Fruit fly (Drosophila melanogaster): ENCODE data around the gene CG12071.

CG12071 gene

DNA sequence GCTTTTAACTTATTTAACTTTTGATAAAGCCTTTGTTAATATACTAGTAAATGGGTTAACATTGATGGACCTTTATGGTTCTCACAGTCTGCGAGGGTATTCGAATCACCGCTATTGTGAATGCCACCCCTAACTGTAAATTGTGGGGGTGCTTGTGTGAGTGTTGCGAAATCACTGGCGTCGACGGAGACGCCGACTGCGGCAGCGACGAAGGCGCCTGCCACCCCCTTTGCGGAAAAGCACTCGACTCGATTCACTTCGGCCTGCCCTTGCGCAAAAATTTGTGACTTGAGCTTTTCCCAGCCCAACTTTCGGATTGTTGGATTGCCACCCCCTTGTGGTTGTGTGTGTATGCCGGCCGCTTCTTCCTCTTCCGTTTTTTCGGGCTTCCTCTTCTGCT is 803 bp downstream of the CG12071 start (continued):
- no peak for TF ChIP-seq CG10267 (tag; optimal IDR thresholded peaks at IDR 0.05)
- no peak for TF ChIP-seq Stat92E (GFP tag; optimal IDR thresholded peaks at IDR 0.05)
- peak; percentile 10 for TF ChIP-seq BEAF-32 (GFP tag; optimal IDR thresholded peaks at IDR 0.05)
- TF ChIP-seq Opbp (GFP tag; IDR thresholded peaks at IDR 0.05; ENCODE audit: partially characterized antibody) = no peak
- no peak for TF ChIP-seq CG14965 (GFP tag; optimal IDR thresholded peaks at IDR 0.05; ENCODE audit: borderline replicate concordance)
- no peak for TF ChIP-seq CG4282 (GFP tag; optimal IDR thresholded peaks at IDR 0.05)
- peak; percentile 21 for TF ChIP-seq abd-A (tag; optimal IDR thresholded peaks at IDR 0.05)
- no peak for TF ChIP-seq fd3F (GFP tag; optimal IDR thresholded peaks at IDR 0.05)
- TF ChIP-seq mam (GFP tag; optimal IDR thresholded peaks at IDR 0.05) = no peak
- TF ChIP-seq seq (GFP tag; IDR thresholded peaks at IDR 0.05) = peak; percentile 66; the same call in 1 of the 2 replicates

DNA sequence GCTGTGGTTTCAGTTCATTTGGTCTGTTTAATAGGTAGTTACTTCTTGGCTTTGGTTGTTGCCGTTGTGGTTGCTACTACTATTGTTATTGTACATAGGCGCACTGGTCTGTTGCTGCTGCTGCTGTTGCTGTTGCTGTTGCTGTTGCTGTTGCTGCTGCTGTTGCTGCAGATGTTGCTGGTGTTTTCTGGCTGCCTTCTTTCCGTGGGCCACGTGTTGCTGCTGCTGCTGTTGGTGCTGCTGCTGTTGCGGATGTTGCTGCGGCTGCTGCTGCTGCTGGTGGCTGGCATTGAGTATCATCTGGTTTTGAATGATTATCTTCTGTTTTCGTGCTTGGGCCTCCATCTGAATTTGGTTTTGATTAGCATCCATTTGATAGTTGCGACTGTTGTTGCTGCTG is 2.7 kb downstream of the CG12071 start:
- TF ChIP-seq chinmo (GFP tag; IDR thresholded peaks at IDR 0.05; ENCODE audit: partially characterized antibody) = 0 out of 4 replicates have a peak, but pooled peaks have one; percentile 7
- peak in 1 of 2 experiments; percentile 92 for TF ChIP-seq Dfd (GFP tag; optimal IDR thresholded peaks at IDR 0.05)
- TF ChIP-seq CoRest (tag; optimal IDR thresholded peaks at IDR 0.05) = no peak
- no peak for TF ChIP-seq gem (tag; optimal IDR thresholded peaks at IDR 0.05)

DNA sequence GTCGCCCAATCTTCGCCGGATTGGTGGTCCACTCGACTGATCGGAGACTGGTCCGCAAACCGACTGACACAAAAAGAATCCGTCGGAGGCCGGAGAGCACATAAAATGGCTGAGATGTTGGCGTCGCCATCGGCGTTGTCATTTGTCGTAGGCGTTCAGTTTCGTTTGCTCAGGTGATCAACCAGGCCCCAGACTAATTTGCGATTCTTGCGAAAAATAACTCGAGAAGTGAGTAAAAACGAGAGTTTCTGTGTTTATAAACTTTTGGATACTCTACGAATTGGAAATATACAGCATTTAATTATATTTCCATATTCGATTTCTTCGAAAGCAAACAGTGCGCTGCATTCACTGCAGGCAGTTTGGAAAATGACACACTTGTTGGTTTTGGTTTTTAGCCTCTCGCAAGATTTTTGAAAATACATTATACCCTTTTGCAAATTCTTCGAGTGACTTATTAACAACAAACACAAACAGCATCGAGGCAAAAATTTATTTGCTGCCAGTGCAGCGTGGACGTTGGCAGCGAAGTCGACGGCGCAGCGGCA is 4.6 kb downstream of the CG12071 start, which contains the start of gene CG15546:
Gene CG15546, minus strand, starts transcription at position 51 of the 548 bp plus-strand sequence.
- no peak for TF ChIP-seq Antp (GFP tag; optimal IDR thresholded peaks at IDR 0.05)
- no peak for TF ChIP-seq Eip74EF (GFP tag; optimal IDR thresholded peaks at IDR 0.05)
- TF ChIP-seq sd (tag; optimal IDR thresholded peaks at IDR 0.05) = peak; percentile 3
- TF ChIP-seq Med (GFP tag) = peak; percentile 41
- no peak for TF ChIP-seq CkIIα-i1 (GFP tag; IDR thresholded peaks at IDR 0.05)
- peak; percentile 41; the same call in 2 of the 3 replicates for TF ChIP-seq row (GFP tag; IDR thresholded peaks at IDR 0.05)
- peak; percentile 6; the same call in 1 of the 2 replicates for TF ChIP-seq Adf1 (GFP tag; IDR thresholded peaks at IDR 0.05)
- peak; percentile 22; the same call in 1 of the 2 replicates for TF ChIP-seq CG9932 (GFP tag; IDR thresholded peaks at IDR 0.05)
- 0 out of 3 replicates have a peak, but pooled peaks have one; percentile 15 for TF ChIP-seq Dbx (GFP tag; IDR thresholded peaks at IDR 0.05)
- peak; percentile 37; the same call in 1 of the 2 replicates for TF ChIP-seq Rfx (GFP tag; IDR thresholded peaks at IDR 0.05)
- TF ChIP-seq CG3847 (GFP tag; IDR thresholded peaks at IDR 0.05) = 0 out of 2 replicates have a peak, but pooled peaks have one; percentile 4
- peak; percentile 48; the same call in 2 of the 3 replicates for TF ChIP-seq dysf (GFP tag; IDR thresholded peaks at IDR 0.05)
- no peak for TF ChIP-seq hkb (optimal IDR thresholded peaks at IDR 0.05)
- TF ChIP-seq hkb (GFP tag; IDR thresholded peaks at IDR 0.05) = no peak
- no peak for TF ChIP-seq Dp (GFP tag; optimal IDR thresholded peaks at IDR 0.05)
- no peak for TF ChIP-seq CG9609 (GFP tag; optimal IDR thresholded peaks at IDR 0.05)
- TF ChIP-seq al (GFP tag; IDR thresholded peaks at IDR 0.05) = peak; percentile 50; the same call in 1 of the 2 replicates
- peak; percentile 84 for TF ChIP-seq Drgx (GFP tag; IDR thresholded peaks at IDR 0.05)
- TF ChIP-seq sens (GFP tag) = peak; percentile 0
- no peak for TF ChIP-seq GATAe (GFP tag; conservative IDR thresholded peaks at IDR 0.05)
- peak; percentile 25 for TF ChIP-seq CG2120 (GFP tag; optimal IDR thresholded peaks at IDR 0.05)
- TF ChIP-seq CG32532 (GFP tag; IDR thresholded peaks at IDR 0.05) = peak; percentile 32; the same call in 1 of the 2 replicates
- TF ChIP-seq Mrtf (GFP tag; IDR thresholded peaks at IDR 0.05) = 0 out of 3 replicates have a peak, but pooled peaks have one; percentile 21
- TF ChIP-seq Ptx1 (GFP tag; IDR thresholded peaks at IDR 0.05) = peak; percentile 55
- TF ChIP-seq CG13123 (GFP tag; optimal IDR thresholded peaks at IDR 0.05) = no peak
- peak; percentile 43 for TF ChIP-seq Ets65A (GFP tag)
- TF ChIP-seq CG14014 (GFP tag; IDR thresholded peaks at IDR 0.05) = 0 out of 2 replicates have a peak, but pooled peaks have one; percentile 23
- TF ChIP-seq grau (tag; optimal IDR thresholded peaks at IDR 0.05) = peak; percentile 14
